Fruit fly (Drosophila melanogaster) whole organism, embryonic: ENCODE measurements around the gene CG43702.

ENCODE experiments used
- CG10267 ChIP-seq: fragments of 200-800 bp; sonication (Bioruptor generic); optimal IDR thresholded peaks from 2 replicates; lab custom pipeline; 2018; ENCODE audit warnings: missing biosample characterization, mild to moderate bottlenecking, missing genetic modification characterization, moderate library complexity
- CG11093 ChIP-seq: fragments of 200-800 bp; sonication (Bioruptor generic); IDR thresholded peaks from 3 replicates; pipeline ENCODE4 v1.3.6; 2022; ENCODE audit warnings: missing biosample characterization, missing genetic modification characterization
- CG1233 ChIP-seq: fragments of 200-800 bp; sonication (Bioruptor generic); optimal IDR thresholded peaks from 4 replicates; lab custom pipeline; 2018; ENCODE audit warnings: missing biosample characterization, mild to moderate bottlenecking, missing genetic modification characterization
- CG12744 ChIP-seq: fragments of 200-800 bp; sonication (Bioruptor generic); optimal IDR thresholded peaks from 2 replicates; lab custom pipeline; 2016; ENCODE audit warnings: missing biosample characterization, missing genetic modification characterization
- CG13424 ChIP-seq: fragments of 200-800 bp; sonication (Bioruptor generic); optimal IDR thresholded peaks from 2 replicates; lab custom pipeline; 2019; ENCODE audit warnings: missing biosample characterization, mild to moderate bottlenecking, missing genetic modification characterization, moderate library complexity
- CG14710 ChIP-seq: fragments of 200-800 bp; sonication (Bioruptor generic); optimal IDR thresholded peaks from 3 replicates; lab custom pipeline; 2019; ENCODE audit warnings: missing biosample characterization, mild to moderate bottlenecking, missing genetic modification characterization, moderate library complexity
- CG15269 ChIP-seq: fragments of 200-800 bp; sonication (Bioruptor generic); optimal IDR thresholded peaks from 2 replicates; lab custom pipeline; 2018; ENCODE audit warnings: missing biosample characterization, mild to moderate bottlenecking, missing genetic modification characterization, moderate library complexity
- CG17361 ChIP-seq: fragments of 200-800 bp; sonication (Bioruptor generic); IDR thresholded peaks from 3 replicates; pipeline ENCODE4 v1.3.6; 2022; ENCODE audit warnings: missing biosample characterization, missing genetic modification characterization
- CG17568 ChIP-seq: fragments of 200-800 bp; sonication (Bioruptor generic); optimal IDR thresholded peaks from 2 replicates; lab custom pipeline; 2018; ENCODE audit warnings: missing biosample characterization, mild to moderate bottlenecking, missing genetic modification characterization, moderate library complexity
- CG18262 ChIP-seq: fragments of 200-800 bp; optimal IDR thresholded peaks from 3 replicates; lab custom pipeline; 2019; ENCODE audit warnings: missing biosample characterization, mild to moderate bottlenecking, missing genetic modification characterization, moderate library complexity
- CG2129 ChIP-seq: fragments of 200-800 bp; sonication (Bioruptor generic); IDR thresholded peaks from 2 replicates; pipeline ENCODE4 v1.3.6; 2022; ENCODE audit warnings: missing biosample characterization, missing genetic modification characterization; ENCODE audit not compliant: partially characterized antibody
- CG3065 ChIP-seq: fragments of 200-800 bp; sonication (Bioruptor generic); optimal IDR thresholded peaks from 2 replicates; lab custom pipeline; 2016; ENCODE audit warnings: missing biosample characterization, missing genetic modification characterization
- CG32532 ChIP-seq: fragments of 200-800 bp; sonication (Bioruptor generic); IDR thresholded peaks from 2 replicates; pipeline ENCODE4 v1.3.6; 2022; ENCODE audit warnings: missing biosample characterization, missing genetic modification characterization
- CG4707 ChIP-seq: fragments of 200-800 bp; sonication (Bioruptor generic); optimal IDR thresholded peaks from 2 replicates; lab custom pipeline; 2018; ENCODE audit warnings: missing biosample characterization, mild to moderate bottlenecking, missing genetic modification characterization, moderate library complexity
- CG5245 ChIP-seq: fragments of 200-800 bp; sonication (Bioruptor generic); optimal IDR thresholded peaks from 3 replicates; lab custom pipeline; 2016; ENCODE audit warnings: missing biosample characterization, missing genetic modification characterization
- CG7963 ChIP-seq: fragments of 200-800 bp; sonication (Bioruptor generic); IDR thresholded peaks from 3 replicates; pipeline ENCODE4 v1.3.6; 2022; ENCODE audit warnings: missing biosample characterization, missing genetic modification characterization; ENCODE audit not compliant: partially characterized antibody
- CG9876 ChIP-seq: fragments of 200-800 bp; sonication (Bioruptor generic); optimal IDR thresholded peaks from 2 replicates; lab custom pipeline; 2016; ENCODE audit warnings: missing biosample characterization, missing genetic modification characterization
- Camta ChIP-seq: fragments of 200-800 bp; sonication (Bioruptor generic); optimal IDR thresholded peaks from 2 replicates; lab custom pipeline; 2016; ENCODE audit warnings: missing biosample characterization, missing genetic modification characterization
- Chrac-16 ChIP-seq: fragments of 200-800 bp; sonication (Bioruptor generic); optimal IDR thresholded peaks from 3 replicates; lab custom pipeline; 2016; ENCODE audit warnings: missing biosample characterization, missing genetic modification characterization
- E2f2 ChIP-seq: fragments of 200-800 bp; sonication (Bioruptor generic); IDR thresholded peaks from 2 replicates; pipeline ENCODE4 v1.3.6; 2022; ENCODE audit warnings: missing biosample characterization, missing genetic modification characterization
- Ets65A ChIP-seq: fragments of 200-800 bp; sonication (Bioruptor generic); peaks from one replicate; lab custom pipeline; 2016; ENCODE audit warnings: missing biosample characterization, missing genetic modification characterization
- Hr51 ChIP-seq, 2 experiments: fragments of 200-800 bp; sonication (Bioruptor generic); optimal IDR thresholded peaks; 2 replicates in 1 of 2; 3 replicates in 1 of 2; lab custom pipeline; 2016 to 2018; ENCODE audit warnings: missing biosample characterization in 2 of 2, missing genetic modification characterization in 2 of 2, mild to moderate bottlenecking in 1 of 2, moderate library complexity in 1 of 2
- Hr78 ChIP-seq, 2 experiments: fragments of 200-800 bp in 1 of 2; fragments of >200 bp in 1 of 2; sonication (Bioruptor generic) in 1 of 2; optimal IDR thresholded peaks; 2 replicates each; lab custom pipeline; 2017 to 2019; ENCODE audit warnings: missing biosample characterization in 2 of 2, missing genetic modification characterization in 2 of 2, mild to moderate bottlenecking in 1 of 2, moderate library complexity in 1 of 2
- Lhr ChIP-seq: fragments of 200-800 bp; sonication (Bioruptor generic); optimal IDR thresholded peaks from 3 replicates; lab custom pipeline; 2017; ENCODE audit warnings: mild to moderate bottlenecking, missing biosample characterization, missing genetic modification reagents, missing genetic modification characterization
- Myb ChIP-seq: fragments of 200-800 bp; sonication (Bioruptor generic); optimal IDR thresholded peaks from 2 replicates; lab custom pipeline; 2016; ENCODE audit warnings: missing biosample characterization, missing genetic modification characterization
- Nf-YC ChIP-seq: fragments of 200-800 bp; optimal IDR thresholded peaks from 3 replicates; lab custom pipeline; 2019; ENCODE audit warnings: missing biosample characterization, mild to moderate bottlenecking, missing genetic modification characterization, moderate library complexity
- Oli ChIP-seq: fragments of 200-800 bp; sonication (Bioruptor generic); optimal IDR thresholded peaks from 2 replicates; lab custom pipeline; 2018; ENCODE audit warnings: missing biosample characterization, mild to moderate bottlenecking, missing genetic modification characterization, moderate library complexity
- Ravus ChIP-seq: fragments of 200-800 bp; sonication (Bioruptor generic); IDR thresholded peaks from 2 replicates; pipeline ENCODE4 v1.3.6; 2022; ENCODE audit warnings: missing biosample characterization, missing genetic modification characterization
- Sox100B ChIP-seq: fragments of 200-800 bp; sonication (Bioruptor generic); optimal IDR thresholded peaks from 3 replicates; lab custom pipeline; 2018; ENCODE audit warnings: missing biosample characterization, mild to moderate bottlenecking, missing genetic modification characterization
- Sry-δ ChIP-seq: fragments of 200-800 bp; sonication (Bioruptor generic); optimal IDR thresholded peaks from 2 replicates; lab custom pipeline; 2016; ENCODE audit warnings: missing biosample characterization, missing genetic modification characterization
- amos ChIP-seq: fragments of 200-800 bp; sonication (Bioruptor generic); IDR thresholded peaks from 2 replicates; pipeline ENCODE4 v1.3.6; 2022; ENCODE audit warnings: missing biosample characterization, missing genetic modification characterization; ENCODE audit not compliant: partially characterized antibody
- bab2 ChIP-seq: fragments of 200-800 bp; sonication (Bioruptor generic); optimal IDR thresholded peaks from 2 replicates; lab custom pipeline; 2016; ENCODE audit warnings: missing biosample characterization, missing genetic modification characterization
- cas ChIP-seq: fragments of 200-800 bp; sonication (Bioruptor generic); IDR thresholded peaks from 2 replicates; pipeline ENCODE4 v1.3.6; 2022; ENCODE audit warnings: missing biosample characterization, missing genetic modification characterization
- croc ChIP-seq: fragments of 200-800 bp; sonication (Bioruptor generic); conservative IDR thresholded peaks from 3 replicates; pipeline ENCODE4 v1.3.6; 2022; ENCODE audit warnings: missing biosample characterization, missing genetic modification characterization
- dpn ChIP-seq, 2 experiments: fragments of 200-800 bp; sonication (Bioruptor generic); optimal IDR thresholded peaks; 3 replicates each; lab custom pipeline; 2016; ENCODE audit warnings: missing biosample characterization in 2 of 2, missing genetic modification characterization in 2 of 2
- eve ChIP-seq, 2 experiments: fragments of >200 bp; optimal IDR thresholded peaks; 2 replicates each; lab custom pipeline; 2017; ENCODE audit warnings: missing biosample characterization in 2 of 2, missing genetic modification characterization in 2 of 2
- gt ChIP-seq: fragments of 200-800 bp; sonication (Bioruptor generic); IDR thresholded peaks from 2 replicates; pipeline ENCODE4 v1.3.6; 2022; ENCODE audit warnings: missing biosample characterization, missing genetic modification characterization
- jigr1 ChIP-seq: fragments of 200-800 bp; sonication (Bioruptor generic); IDR thresholded peaks from 3 replicates; pipeline ENCODE4 v1.3.6; 2022; ENCODE audit warnings: missing biosample characterization, missing genetic modification characterization
- p53 ChIP-seq: fragments of 200-800 bp; sonication (Bioruptor generic); optimal IDR thresholded peaks from 2 replicates; lab custom pipeline; 2016; ENCODE audit warnings: missing biosample characterization, missing genetic modification characterization
- phol ChIP-seq: fragments of 200-800 bp; sonication (Bioruptor generic); optimal IDR thresholded peaks from 3 replicates; lab custom pipeline; 2018; ENCODE audit warnings: missing biosample characterization, mild to moderate bottlenecking, missing genetic modification characterization, moderate library complexity
- sc ChIP-seq, 3 experiments: fragments of >200 bp in 2 of 3; fragments of 200-800 bp in 1 of 3; sonication (Bioruptor generic) in 1 of 3; optimal IDR thresholded peaks; 2 replicates in 2 of 3; 3 replicates in 1 of 3; lab custom pipeline; 2017; ENCODE audit warnings: mild to moderate bottlenecking in 1 of 3, missing biosample characterization in 1 of 3, missing genetic modification characterization in 1 of 3, missing genetic modification reagents in 1 of 3
- seq ChIP-seq: fragments of 200-800 bp; sonication (Bioruptor generic); IDR thresholded peaks from 2 replicates; pipeline ENCODE4 v1.3.6; 2022; ENCODE audit warnings: missing biosample characterization, missing genetic modification characterization
- slbo ChIP-seq: fragments of 200-800 bp; sonication (Bioruptor generic); IDR thresholded peaks from 2 replicates; pipeline ENCODE4 v1.3.6; 2022; ENCODE audit warnings: missing biosample characterization, missing genetic modification characterization
- sr ChIP-seq: fragments of 200-800 bp; sonication (Bioruptor generic); IDR thresholded peaks from 3 replicates; pipeline ENCODE4 v1.3.6; 2022; ENCODE audit warnings: missing biosample characterization, missing genetic modification characterization
- tap ChIP-seq: fragments of 200-800 bp; optimal IDR thresholded peaks from 3 replicates; lab custom pipeline; 2019; ENCODE audit warnings: missing biosample characterization, mild to moderate bottlenecking, missing genetic modification characterization, moderate library complexity
- tup ChIP-seq: fragments of 200-800 bp; sonication (Bioruptor generic); optimal IDR thresholded peaks from 2 replicates; lab custom pipeline; 2016; ENCODE audit warnings: missing biosample characterization, mild to moderate bottlenecking, missing genetic modification characterization, moderate library complexity
- unpg ChIP-seq: fragments of 200-800 bp; sonication (Bioruptor generic); optimal IDR thresholded peaks from 3 replicates; lab custom pipeline; 2018; ENCODE audit warnings: missing biosample characterization, mild to moderate bottlenecking, missing genetic modification characterization, moderate library complexity
- zfh2 ChIP-seq: fragments of 200-800 bp; sonication (Bioruptor generic); optimal IDR thresholded peaks from 2 replicates; lab custom pipeline; 2016; ENCODE audit warnings: missing biosample characterization, missing genetic modification characterization

CG43702 gene

dm6 chr3L:21253761-21254523 lies 44.5 kb upstream of the CG43702 start (continued):
- TF ChIP-seq Sry-δ (GFP tag; lab: Kevin White, UChicago) (no peak), E2f2 (peak; percentile 34; the same call in 1 of the 2 replicates), dpn (GFP tag; optimal IDR thresholded peaks at IDR 0.05; lab: Kevin White, UChicago) (peak; percentile 15 to 26), CG11093 (GFP tag; lab: Robert Waterston, UW) (no peak), CG7963 (GFP tag; lab: Robert Waterston, UW) (no peak), CG32532 (no peak), CG10267 (tag; lab: Kevin White, UChicago) (peak; percentile 23), amos (no peak), zfh2 (GFP tag; lab: Kevin White, UChicago) (no peak), CG17568 (no peak), CG1233 (GFP tag; lab: Kevin White, UChicago) (no peak), phol (peak; percentile 71), CG17361 (GFP tag; lab: Robert Waterston, UW) (peak; percentile 50; the same call in 2 of the 3 replicates), CG14710 (tag; lab: Kevin White, UChicago) (peak; percentile 52), CG3065 (no peak), CG13424 (tag; lab: Kevin White, UChicago) (peak; percentile 39), Hr51 (GFP tag; optimal IDR thresholded peaks at IDR 0.05; lab: Kevin White, UChicago) (peak in 1 of 2 experiments; percentile 69), tap (tag; lab: Kevin White, UChicago) (peak; percentile 55), Hr78 (GFP tag; optimal IDR thresholded peaks at IDR 0.05; lab: Kevin White, UChicago) (no peak), CG9876 (GFP tag; lab: Kevin White, UChicago) (no peak), CG18262 (tag; lab: Kevin White, UChicago) (peak; percentile 73), seq (GFP tag; lab: Robert Waterston, UW) (no peak), Nf-YC (tag; lab: Kevin White, UChicago) (no peak), jigr1 (no peak), slbo (GFP tag; lab: Robert Waterston, UW) (no peak), tup (no peak), CG4707 (GFP tag; lab: Kevin White, UChicago) (no peak), CG2129 (no peak), CG5245 (GFP tag; lab: Kevin White, UChicago) (peak; percentile 20), croc (0 out of 3 replicates have a peak, but pooled peaks have one; percentile 31), Chrac-16 (GFP tag; lab: Kevin White, UChicago) (peak; percentile 24), sc (optimal IDR thresholded peaks at IDR 0.05; lab: Kevin White, UChicago) (no peak), sc (GFP tag; optimal IDR thresholded peaks at IDR 0.05; lab: Kevin White, UChicago) (no peak), cas (GFP tag; lab: Robert Waterston, UW) (no peak), Camta (GFP tag; lab: Kevin White, UChicago) (peak; percentile 62), sr (no peak), Ets65A (no peak), CG12744 (GFP tag; lab: Kevin White, UChicago) (no peak), Oli (tag; lab: Kevin White, UChicago) (peak; percentile 49), Lhr (GFP tag; lab: Kevin White, UChicago) (no peak), p53 (GFP tag; lab: Kevin White, UChicago) (no peak), gt (GFP tag; lab: Robert Waterston, UW) (no peak), unpg (GFP tag; lab: Kevin White, UChicago) (peak; percentile 69), eve (GFP tag; optimal IDR thresholded peaks at IDR 0.05; lab: Kevin White, UChicago) (peak in 1 of 2 experiments; percentile 58), Myb (GFP tag; lab: Kevin White, UChicago) (no peak), CG15269 (tag; lab: Kevin White, UChicago) (peak; percentile 21), Ravus (GFP tag; lab: Robert Waterston, UW) (no peak), bab2 (GFP tag; lab: Kevin White, UChicago) (peak; percentile 33), Sox100B (GFP tag; lab: Kevin White, UChicago) (peak; percentile 41)
